Fruit fly (Drosophila melanogaster): ENCODE data around the gene CG33722.

The CG33722 gene

DNA sequence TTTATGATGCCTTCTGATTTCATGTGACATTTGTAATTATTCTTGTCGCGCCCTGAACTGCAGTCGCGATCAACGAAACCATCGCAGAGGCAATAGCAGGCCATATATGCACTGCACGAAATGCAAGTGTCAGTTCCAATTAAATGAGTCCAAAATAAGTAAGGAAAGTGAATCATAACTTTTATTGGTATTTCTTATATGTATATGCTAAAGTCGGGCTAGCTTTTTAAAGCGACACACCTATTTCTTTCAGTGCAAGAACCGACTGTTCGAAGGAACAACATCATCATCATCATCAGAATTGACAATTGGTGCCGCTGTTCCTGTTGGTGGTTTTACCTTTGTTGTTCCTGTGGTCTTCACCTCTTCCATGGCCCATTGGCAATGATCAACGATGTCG lies 46.7 kb upstream of the CG33722 start (continued):
- TF ChIP-seq ash1 (GFP tag; optimal IDR thresholded peaks at IDR 0.05), result no peak
- no peak for TF ChIP-seq CG42726 (GFP tag; IDR thresholded peaks at IDR 0.05; ENCODE audit: partially characterized antibody)
- no peak for TF ChIP-seq cas (GFP tag; IDR thresholded peaks at IDR 0.05)
- no peak for TF ChIP-seq sna (GFP tag; IDR thresholded peaks at IDR 0.05; ENCODE audit: partially characterized antibody)
- TF ChIP-seq sens (GFP tag), result peak; percentile 88
- no peak for TF ChIP-seq CG6765 (GFP tag; optimal IDR thresholded peaks at IDR 0.05)
- TF ChIP-seq CG1024 (GFP tag; IDR thresholded peaks at IDR 0.05), result 0 out of 2 replicates have a peak, but pooled peaks have one; percentile 39
- no peak for TF ChIP-seq esg (GFP tag; conservative IDR thresholded peaks at IDR 0.05)
- TF ChIP-seq CG15696 (tag; optimal IDR thresholded peaks at IDR 0.05), result peak; percentile 73
- TF ChIP-seq CG5245 (GFP tag; optimal IDR thresholded peaks at IDR 0.05), result peak; percentile 23
- peak; percentile 71 for TF ChIP-seq CG1603 (tag; optimal IDR thresholded peaks at IDR 0.05)
- TF ChIP-seq az2 (GFP tag; optimal IDR thresholded peaks at IDR 0.05), result peak; percentile 18
- TF ChIP-seq pros (GFP tag; optimal IDR thresholded peaks at IDR 0.05), result no peak

DNA sequence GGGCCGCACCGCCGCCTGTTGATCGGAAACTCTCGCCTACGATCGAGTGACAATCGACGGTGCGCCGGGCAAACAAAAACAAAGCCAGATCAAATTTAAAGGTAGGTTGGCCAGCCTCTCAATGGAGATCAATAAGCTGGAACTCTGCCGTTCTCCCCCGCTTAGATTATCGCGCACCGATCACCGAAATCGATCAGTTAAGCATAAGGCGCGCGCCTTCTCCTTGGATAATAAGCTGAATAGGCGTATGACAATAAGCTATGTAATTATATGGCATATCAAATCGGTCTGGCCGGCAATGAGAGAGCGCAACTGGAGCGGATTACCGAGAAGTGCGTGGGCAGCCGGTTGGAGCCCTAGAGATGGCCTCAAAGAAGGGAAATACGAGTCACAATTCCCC lies 45.5 kb upstream of the CG33722 start:
- no peak for TF ChIP-seq CG1233 (GFP tag; optimal IDR thresholded peaks at IDR 0.05)
- TF ChIP-seq C15 (GFP tag; IDR thresholded peaks at IDR 0.05), result no peak
- no peak for TF ChIP-seq CG18619 (GFP tag; optimal IDR thresholded peaks at IDR 0.05)
- no peak for TF ChIP-seq Hmr (GFP tag; optimal IDR thresholded peaks at IDR 0.05)
- no peak for TF ChIP-seq esg (GFP tag; conservative IDR thresholded peaks at IDR 0.05)
- TF ChIP-seq lola (GFP tag; optimal IDR thresholded peaks at IDR 0.05), result no peak
- TF ChIP-seq grn (GFP tag; optimal IDR thresholded peaks at IDR 0.05), result peak; percentile 97
- no peak for TF ChIP-seq CG13894 (tag; optimal IDR thresholded peaks at IDR 0.05)
- no peak for TF ChIP-seq Stat92E (GFP tag; optimal IDR thresholded peaks at IDR 0.05)
- TF ChIP-seq CG10462 (GFP tag; optimal IDR thresholded peaks at IDR 0.05), result no peak
- 0 out of 2 replicates have a peak, but pooled peaks have one; percentile 7 for TF ChIP-seq gt (GFP tag; IDR thresholded peaks at IDR 0.05)
- no peak for TF ChIP-seq stwl (tag; optimal IDR thresholded peaks at IDR 0.05)
- TF ChIP-seq usp (GFP tag; optimal IDR thresholded peaks at IDR 0.05), result no peak
- TF ChIP-seq HLH4C (GFP tag; IDR thresholded peaks at IDR 0.05; ENCODE audit: partially characterized antibody), result no peak
- TF ChIP-seq rib (GFP tag; IDR thresholded peaks at IDR 0.05), result no peak
- no peak for TF ChIP-seq Dbx (GFP tag; IDR thresholded peaks at IDR 0.05)
- no peak for TF ChIP-seq gro (GFP tag; optimal IDR thresholded peaks at IDR 0.05)
- TF ChIP-seq Sox100B (GFP tag; optimal IDR thresholded peaks at IDR 0.05), result no peak
- peak; percentile 86 for TF ChIP-seq oc (tag; optimal IDR thresholded peaks at IDR 0.05)
- peak; percentile 60 for TF ChIP-seq Med (GFP tag)
- TF ChIP-seq fd96Cb (tag; optimal IDR thresholded peaks at IDR 0.05), result no peak
- TF ChIP-seq dmrt11E (tag; optimal IDR thresholded peaks at IDR 0.05), result no peak
- TF ChIP-seq B-H2 (GFP tag; optimal IDR thresholded peaks at IDR 0.05), result no peak
- no peak for TF ChIP-seq CG8388 (GFP tag; optimal IDR thresholded peaks at IDR 0.05)
- TF ChIP-seq az2 (GFP tag; optimal IDR thresholded peaks at IDR 0.05), result no peak
- 0 out of 3 replicates have a peak, but pooled peaks have one; percentile 5 for TF ChIP-seq hb (GFP tag; IDR thresholded peaks at IDR 0.05; ENCODE audit: partially characterized antibody)
- no peak for TF ChIP-seq Oli (tag; optimal IDR thresholded peaks at IDR 0.05)
- TF ChIP-seq CG32772 (GFP tag; IDR thresholded peaks at IDR 0.05), result no peak
- TF ChIP-seq CG43689 (GFP tag; IDR thresholded peaks at IDR 0.05), result 0 out of 2 replicates have a peak, but pooled peaks have one; percentile 21
- TF ChIP-seq crol (GFP tag; IDR thresholded peaks at IDR 0.05), result no peak
